Fruit fly (Drosophila melanogaster): ENCODE data around the gene CG33061.
A peak's percentile ranks its signal among the peaks of the same experiment; 100 is the strongest.

The CG33061 gene

dm6 chr3L:16281880-16282556 is 47.6 kb upstream of the CG33061 start, which contains the start of gene CG13049:
Gene CG13049 (minus strand): TSS chr3L:16281930.
- TF ChIP-seq sd (tag; optimal IDR thresholded peaks at IDR 0.05) (peak; percentile 3), NC2β (GFP tag; optimal IDR thresholded peaks at IDR 0.05) (no peak), pan (optimal IDR thresholded peaks at IDR 0.05) (no peak), pan (GFP tag; optimal IDR thresholded peaks at IDR 0.05 in 1 of 2, IDR thresholded peaks at IDR 0.05 in 1 of 2) (peak in 1 of 2 experiments; percentile 12), CG31224 (GFP tag; IDR thresholded peaks at IDR 0.05) (no peak), hkb (optimal IDR thresholded peaks at IDR 0.05) (no peak), hkb (GFP tag; IDR thresholded peaks at IDR 0.05) (no peak), vvl (GFP tag; IDR thresholded peaks at IDR 0.05) (peak; percentile 52; the same call in 1 of the 2 replicates)

- TF ChIP-seq CG30431 (GFP tag; optimal IDR thresholded peaks at IDR 0.05) (no peak), Pdp1 (GFP tag; optimal IDR thresholded peaks at IDR 0.05) (peak in 1 of 2 experiments; percentile 85), CG7372 (GFP tag; IDR thresholded peaks at IDR 0.05) (no peak), oc (tag; optimal IDR thresholded peaks at IDR 0.05) (peak; percentile 31)
Measured at dm6 chr3L:16283821-16284220, 45.8 kb upstream of the CG33061 start, which contains the start of gene CG13048. Gene CG13048 (minus strand): TSS chr3L:16283921.

dm6 chr3L:16285346-16285911 is 44.2 kb upstream of the CG33061 start, which contains the start of gene CG13047:
Gene CG13047 (minus strand): TSS chr3L:16285396.
- TF ChIP-seq Awh (GFP tag; IDR thresholded peaks at IDR 0.05) (no peak), fd96Cb (tag; optimal IDR thresholded peaks at IDR 0.05) (no peak), CG18619 (GFP tag; optimal IDR thresholded peaks at IDR 0.05) (no peak), BtbVII (GFP tag; optimal IDR thresholded peaks at IDR 0.05) (no peak), Camta (GFP tag; optimal IDR thresholded peaks at IDR 0.05) (no peak), Side (GFP tag; optimal IDR thresholded peaks at IDR 0.05) (no peak), CG1529 (GFP tag; optimal IDR thresholded peaks at IDR 0.05) (no peak), CG4730 (GFP tag; IDR thresholded peaks at IDR 0.05) (no peak), CG18764 (GFP tag; optimal IDR thresholded peaks at IDR 0.05) (no peak), gem (tag; optimal IDR thresholded peaks at IDR 0.05) (peak; percentile 29), CG34422 (GFP tag; IDR thresholded peaks at IDR 0.05) (no peak), lab (GFP tag; optimal IDR thresholded peaks at IDR 0.05) (no peak), CG8765 (GFP tag; IDR thresholded peaks at IDR 0.05) (no peak), Oli (tag; optimal IDR thresholded peaks at IDR 0.05) (peak; percentile 15), CG7839 (tag; optimal IDR thresholded peaks at IDR 0.05) (peak; percentile 25), HmgD (GFP tag; optimal IDR thresholded peaks at IDR 0.05) (no peak), CG5245 (GFP tag; optimal IDR thresholded peaks at IDR 0.05) (no peak), wdn (GFP tag; IDR thresholded peaks at IDR 0.05) (no peak), row (GFP tag; IDR thresholded peaks at IDR 0.05) (0 out of 3 replicates have a peak, but pooled peaks have one; percentile 11), br (optimal IDR thresholded peaks at IDR 0.05) (no peak), usp (GFP tag; optimal IDR thresholded peaks at IDR 0.05) (no peak), CG30403 (GFP tag; optimal IDR thresholded peaks at IDR 0.05) (no peak), Mad (GFP tag; optimal IDR thresholded peaks at IDR 0.05) (no peak), CG13424 (tag; optimal IDR thresholded peaks at IDR 0.05) (peak; percentile 24), CG17359 (tag; optimal IDR thresholded peaks at IDR 0.05) (peak; percentile 5), Hr51 (GFP tag; optimal IDR thresholded peaks at IDR 0.05) (peak in 1 of 2 experiments; percentile 54), unpg (GFP tag; optimal IDR thresholded peaks at IDR 0.05) (peak; percentile 2), CG13894 (tag; optimal IDR thresholded peaks at IDR 0.05) (no peak), HLH3B (GFP tag; IDR thresholded peaks at IDR 0.05) (no peak), crp (GFP tag; optimal IDR thresholded peaks at IDR 0.05) (no peak), sqz (GFP tag; optimal IDR thresholded peaks at IDR 0.05) (no peak), mam (GFP tag; optimal IDR thresholded peaks at IDR 0.05) (no peak), sob (GFP tag; IDR thresholded peaks at IDR 0.05) (no peak), pnt (GFP tag; optimal IDR thresholded peaks at IDR 0.05) (no peak), Jarid2 (GFP tag; optimal IDR thresholded peaks at IDR 0.05) (no peak)
